Worm (Caenorhabditis elegans) whole organism, mixed stage, embryonic: ENCODE measurements around the gene Y43F8B.12.

Experiments used
- hlh-1 ChIP-seq: fragments of 150-350 bp; optimal IDR thresholded peaks from 2 replicates; lab custom pipeline; 2014; ENCODE audit warnings: missing biosample characterization, missing genetic modification reagents, missing genetic modification characterization
- lin-13 ChIP-seq: fragments of 150-350 bp; optimal IDR thresholded peaks from 2 replicates; lab custom pipeline; 2014; ENCODE audit warnings: missing biosample characterization, missing genetic modification characterization
- mab-5 ChIP-seq: fragments of 150-350 bp; optimal IDR thresholded peaks from 2 replicates; lab custom pipeline; 2014; ENCODE audit warnings: missing biosample characterization, missing genetic modification characterization
- mls-2 ChIP-seq: sonication (generic microtip); optimal IDR thresholded peaks from 2 replicates; lab custom pipeline; 2016; ENCODE audit warnings: mild to moderate bottlenecking, missing genetic modification characterization, moderate library complexity, missing compliant biosample characterization
- sptf-1 ChIP-seq: sonication (generic microtip); optimal IDR thresholded peaks from 2 replicates; lab custom pipeline; 2017; ENCODE audit warnings: mild to moderate bottlenecking, missing genetic modification characterization, moderate library complexity, missing compliant biosample characterization
- unc-39 ChIP-seq: fragments of 150-350 bp; optimal IDR thresholded peaks from 2 replicates; lab custom pipeline; 2014; ENCODE audit warnings: missing biosample characterization, missing genetic modification characterization

DNA sequence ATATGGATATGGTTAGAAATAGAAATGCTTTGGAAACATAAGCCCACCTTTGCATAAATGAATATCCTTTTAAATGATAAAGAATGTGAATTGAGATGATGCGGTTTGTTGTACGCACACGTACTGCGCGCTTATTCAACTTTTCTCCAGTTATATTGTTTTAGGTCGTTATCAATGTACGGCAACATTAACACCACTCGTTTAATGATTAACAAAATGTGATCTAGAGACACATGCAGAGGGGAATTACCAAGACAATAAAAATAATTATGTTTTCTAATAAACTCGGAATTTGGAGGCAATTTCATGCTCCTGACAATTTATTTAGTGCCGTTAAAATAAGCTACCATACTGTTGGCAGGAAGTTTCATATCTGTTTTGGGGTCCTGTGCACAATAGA lies 22.7 kb upstream of the Y43F8B.12 start, which contains the start of gene M04C3.1:
- no peak for TF ChIP-seq hlh-1
- TF ChIP-seq lin-13 (tag; lab: Kevin White, UChicago): no peak
- TF ChIP-seq mab-5 (tag; lab: Kevin White, UChicago): no peak
- TF ChIP-seq unc-39 (tag; lab: Kevin White, UChicago): no peak
- no peak for TF ChIP-seq sptf-1 (tag; lab: Kevin White, UChicago)
- TF ChIP-seq mls-2 (tag; lab: Kevin White, UChicago): no peak
